Fruit fly (Drosophila melanogaster) whole organism, wandering third instar larva: Measurements from ENCODE around the gene CG6118.

Experiments
- CG9705 ChIP-seq: fragments of 200-800 bp; sonication (Bioruptor generic); optimal IDR thresholded peaks from 2 replicates; lab custom pipeline; 2018; ENCODE audit warnings: missing biosample characterization, mild to moderate bottlenecking, missing genetic modification characterization
- CrebA ChIP-seq: fragments of 200-800 bp; sonication (Bioruptor generic); optimal IDR thresholded peaks from 2 replicates; lab custom pipeline; 2016; ENCODE audit warnings: missing biosample characterization, mild to moderate bottlenecking, missing genetic modification characterization, borderline replicate concordance
- Dfd ChIP-seq: fragments of >200 bp; optimal IDR thresholded peaks from 2 replicates; lab custom pipeline; 2017; ENCODE audit warnings: missing biosample characterization, missing genetic modification characterization
- Dif ChIP-seq: fragments of 200-275, 200-300 bp; sonication (Bioruptor generic); optimal IDR thresholded peaks from 2 replicates; lab custom pipeline; 2018; ENCODE audit warnings: missing biosample characterization, missing genetic modification characterization; ENCODE audit not compliant: partially characterized antibody
- GATAd ChIP-seq: sonication (Bioruptor generic); optimal IDR thresholded peaks from 2 replicates; lab custom pipeline; 2016; ENCODE audit warnings: missing biosample characterization, missing genetic modification characterization
- HLH106 ChIP-seq: fragments of 200-800 bp; optimal IDR thresholded peaks from 3 replicates; lab custom pipeline; 2019; ENCODE audit warnings: missing biosample characterization, mild to moderate bottlenecking, missing genetic modification characterization, moderate library complexity
- Hr78 ChIP-seq: fragments of >200 bp; optimal IDR thresholded peaks from 2 replicates; lab custom pipeline; 2017; ENCODE audit warnings: missing biosample characterization, missing genetic modification characterization
- Hr83 ChIP-seq: fragments of 200-300 bp; sonication (Bioruptor generic); optimal IDR thresholded peaks from 2 replicates; lab custom pipeline; 2016; ENCODE audit warnings: missing biosample characterization, mild to moderate bottlenecking, missing genetic modification characterization, moderate library complexity; ENCODE audit not compliant: poor library complexity, severe bottlenecking
- Jra ChIP-seq: sonication (Bioruptor generic); optimal IDR thresholded peaks from 2 replicates; lab custom pipeline; 2016; ENCODE audit warnings: missing biosample characterization, missing genetic modification characterization
- Mio ChIP-seq: sonication (Bioruptor generic); optimal IDR thresholded peaks from 2 replicates; lab custom pipeline; 2016; ENCODE audit warnings: missing biosample characterization, missing genetic modification characterization
- Myc ChIP-seq: fragments of >200 bp; optimal IDR thresholded peaks from 2 replicates; lab custom pipeline; 2017
- N ChIP-seq: fragments of >200 bp; optimal IDR thresholded peaks from 2 replicates; lab custom pipeline; 2018; ENCODE audit warnings: missing biosample characterization, missing external identifiers, missing genetic modification characterization
- OdsH ChIP-seq: fragments of 200-800 bp; sonication (Bioruptor generic); optimal IDR thresholded peaks from 2 replicates; lab custom pipeline; 2016; ENCODE audit warnings: missing biosample characterization, mild to moderate bottlenecking, missing genetic modification characterization
- Rel ChIP-seq, 2 experiments: fragments of 200-800 bp; sonication (Bioruptor generic) in 1 of 2; optimal IDR thresholded peaks; 2 replicates in 1 of 2; 3 replicates in 1 of 2; lab custom pipeline; 2016 to 2019; ENCODE audit warnings: mild to moderate bottlenecking in 2 of 2, missing biosample characterization in 2 of 2, missing genetic modification characterization in 2 of 2, moderate library complexity in 1 of 2
- Sp1 ChIP-seq: fragments of 200-800 bp; sonication (Bioruptor generic); optimal IDR thresholded peaks from 3 replicates; lab custom pipeline; 2019; ENCODE audit warnings: missing biosample characterization, mild to moderate bottlenecking, missing genetic modification characterization, moderate library complexity
- Vsx2 ChIP-seq: fragments of 200-300, 225-300 bp; sonication (Bioruptor generic); optimal IDR thresholded peaks from 2 replicates; lab custom pipeline; 2018; ENCODE audit warnings: missing biosample characterization, missing genetic modification characterization; ENCODE audit not compliant: partially characterized antibody
- br ChIP-seq: fragments of 200-800 bp; sonication (Bioruptor generic); optimal IDR thresholded peaks from 2 replicates; lab custom pipeline; 2016; ENCODE audit warnings: missing biosample characterization, missing genetic modification characterization
- brk ChIP-seq: fragments of 200-800 bp; sonication (Bioruptor generic); optimal IDR thresholded peaks from 2 replicates; lab custom pipeline; 2016; ENCODE audit warnings: missing biosample characterization, mild to moderate bottlenecking, missing genetic modification characterization
- dl ChIP-seq, 2 experiments: fragments of 175-275, 200-275 bp in 1 of 2; fragments of 200-275 bp in 1 of 2; sonication (Bioruptor generic); optimal IDR thresholded peaks; lab custom pipeline; 2018; ENCODE audit warnings: mild to moderate bottlenecking in 2 of 2, missing biosample characterization in 2 of 2, missing genetic modification characterization in 2 of 2, moderate library complexity in 2 of 2; ENCODE audit not compliant: partially characterized antibody in 2 of 2, insufficient read depth in 1 of 2
- dmrt93B ChIP-seq: fragments of 200-800 bp; sonication (Bioruptor generic); optimal IDR thresholded peaks from 2 replicates; lab custom pipeline; 2018; ENCODE audit warnings: missing biosample characterization, mild to moderate bottlenecking, missing genetic modification characterization
- ey ChIP-seq: fragments of 200-800 bp; sonication (Bioruptor generic); optimal IDR thresholded peaks from 2 replicates; lab custom pipeline; 2016; ENCODE audit warnings: missing biosample characterization, missing genetic modification characterization
- foxo ChIP-seq, 2 experiments: fragments of 200-800 bp; sonication (Bioruptor generic); optimal IDR thresholded peaks; 2 replicates in 1 of 2; 3 replicates in 1 of 2; lab custom pipeline; 2016 to 2017; ENCODE audit warnings: missing biosample characterization in 2 of 2, missing genetic modification characterization in 2 of 2
- fru ChIP-seq: fragments of 200-800 bp; sonication (Bioruptor generic); optimal IDR thresholded peaks from 3 replicates; lab custom pipeline; 2016; ENCODE audit warnings: missing biosample characterization, mild to moderate bottlenecking, missing genetic modification characterization
- h ChIP-seq: fragments of 200-800 bp; sonication (Bioruptor generic); optimal IDR thresholded peaks from 3 replicates; lab custom pipeline; 2016; ENCODE audit warnings: missing biosample characterization, mild to moderate bottlenecking, missing genetic modification characterization
- lola ChIP-seq: fragments of >200 bp; optimal IDR thresholded peaks from 2 replicates; lab custom pipeline; 2017; ENCODE audit warnings: missing biosample characterization, missing genetic modification characterization
- pan ChIP-seq: fragments of >200 bp; optimal IDR thresholded peaks from 2 replicates; lab custom pipeline; 2017
- psq ChIP-seq: fragments of 200-800 bp; sonication (Bioruptor generic); optimal IDR thresholded peaks from 3 replicates; lab custom pipeline; 2017; ENCODE audit warnings: missing biosample characterization, mild to moderate bottlenecking, missing genetic modification characterization, moderate library complexity
- rgr ChIP-seq: fragments of 200-800 bp; sonication (Bioruptor generic); optimal IDR thresholded peaks from 3 replicates; lab custom pipeline; 2016; ENCODE audit warnings: missing biosample characterization, mild to moderate bottlenecking, missing genetic modification characterization
- sage ChIP-seq: fragments of 200-800 bp; sonication (Bioruptor generic); optimal IDR thresholded peaks from 2 replicates; lab custom pipeline; 2016; ENCODE audit warnings: missing biosample characterization, mild to moderate bottlenecking, missing genetic modification characterization
- sv ChIP-seq: fragments of 200-800 bp; sonication (Bioruptor generic); optimal IDR thresholded peaks from 3 replicates; lab custom pipeline; 2016; ENCODE audit warnings: missing biosample characterization, missing genetic modification characterization
- tai ChIP-seq: sonication (Bioruptor generic); optimal IDR thresholded peaks from 2 replicates; lab custom pipeline; 2016; ENCODE audit warnings: missing biosample characterization, missing genetic modification characterization
- woc ChIP-seq: sonication (Bioruptor generic); optimal IDR thresholded peaks from 2 replicates; lab custom pipeline; 2016; ENCODE audit warnings: missing biosample characterization, mild to moderate bottlenecking, missing genetic modification characterization

The CG6118 gene

DNA sequence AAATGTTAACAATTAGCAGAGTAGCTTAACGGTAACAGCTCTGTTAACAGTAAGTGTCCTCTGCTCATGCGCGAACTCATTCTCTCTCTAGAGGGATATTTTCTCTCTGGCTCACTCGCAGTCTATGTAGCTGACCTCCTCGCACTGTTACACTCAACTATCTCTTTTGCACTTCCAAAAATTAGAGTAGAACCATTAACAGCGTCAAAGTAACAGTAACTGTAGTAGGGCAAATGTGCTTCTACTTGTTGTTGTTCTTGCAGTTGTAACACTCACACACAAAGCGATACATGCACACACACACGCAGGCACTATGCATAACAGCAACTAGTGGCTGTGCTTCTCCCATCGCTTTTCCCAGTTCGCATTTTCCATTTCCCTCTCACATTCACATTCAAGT lies 55.5 kb downstream of the CG6118 start:
- TF ChIP-seq Mio (GFP tag; lab: Kevin White, UChicago) (no peak), brk (no peak), Sp1 (GFP tag; lab: Kevin White, UChicago) (no peak)
- TF ChIP-seq, all 38 proteins: peak for 0

DNA sequence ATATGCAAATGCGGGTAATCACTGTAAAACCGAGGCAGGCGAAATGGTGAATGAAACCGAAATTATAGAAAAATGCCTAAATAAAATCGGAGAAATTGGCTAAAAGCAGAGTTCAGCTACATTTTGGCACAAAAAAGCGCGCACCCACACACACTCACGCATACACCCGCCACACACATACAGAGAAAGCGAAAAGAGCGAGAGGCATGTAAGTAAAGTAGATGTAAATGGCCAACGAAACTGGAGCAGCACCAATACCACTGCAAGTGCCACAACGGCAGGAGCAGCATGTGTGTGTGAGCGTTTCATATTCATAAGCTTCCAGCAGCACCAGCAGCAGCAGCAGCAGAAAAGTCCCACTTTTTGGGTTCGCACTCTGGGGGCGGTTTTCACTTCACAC lies 59.1 kb downstream of the CG6118 start:
- TF ChIP-seq Dif (no peak), Hr83 (GFP tag; lab: Kevin White, UChicago) (no peak), Jra (GFP tag; lab: Kevin White, UChicago) (no peak), psq (GFP tag; lab: Kevin White, UChicago) (no peak), lola (GFP tag; lab: Kevin White, UChicago) (no peak), tai (GFP tag; lab: Kevin White, UChicago) (no peak), woc (no peak), GATAd (no peak), foxo (GFP tag; optimal IDR thresholded peaks at IDR 0.05; lab: Kevin White, UChicago) (no peak), CG9705 (GFP tag; lab: Kevin White, UChicago) (no peak), pan (lab: Kevin White, UChicago) (no peak)

DNA sequence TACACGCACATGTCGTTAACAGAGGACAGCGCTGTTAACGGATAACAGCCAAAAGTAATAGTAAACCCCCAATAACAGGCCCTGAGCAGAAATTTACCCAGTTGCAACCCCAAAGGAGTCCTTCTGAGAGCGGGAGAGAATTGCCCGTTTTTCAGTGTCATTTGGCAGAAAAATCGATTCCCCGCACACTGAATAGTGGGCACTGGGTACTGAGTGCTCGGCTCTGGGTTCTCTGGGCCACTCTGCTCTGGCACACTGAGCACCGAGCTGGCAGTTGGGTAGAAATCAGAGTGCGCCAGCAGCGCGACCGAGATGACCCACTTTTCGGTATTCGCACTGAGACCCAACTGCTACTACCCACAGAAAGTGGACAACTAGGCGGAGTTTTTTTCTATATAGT lies 60.1 kb downstream of the CG6118 start, which contains the start of gene Rbp:
Gene Rbp, plus strand, starts transcription at position 239 of the 400 bp plus-strand sequence.
- TF ChIP-seq tai (GFP tag; lab: Kevin White, UChicago) = no peak
- no peak for TF ChIP-seq Rel (GFP tag; optimal IDR thresholded peaks at IDR 0.05; lab: Kevin White, UChicago)
- TF ChIP-seq Rel (tag; optimal IDR thresholded peaks at IDR 0.05; lab: Kevin White, UChicago) = no peak
- TF ChIP-seq woc = no peak
- TF ChIP-seq CrebA (GFP tag; lab: Kevin White, UChicago) = no peak
- TF ChIP-seq Dif = peak; percentile 21
- no peak for TF ChIP-seq h
- TF ChIP-seq Vsx2 = no peak
- no peak for TF ChIP-seq fru (GFP tag; lab: Kevin White, UChicago)
- TF ChIP-seq, all 38 proteins: peak for 1

DNA sequence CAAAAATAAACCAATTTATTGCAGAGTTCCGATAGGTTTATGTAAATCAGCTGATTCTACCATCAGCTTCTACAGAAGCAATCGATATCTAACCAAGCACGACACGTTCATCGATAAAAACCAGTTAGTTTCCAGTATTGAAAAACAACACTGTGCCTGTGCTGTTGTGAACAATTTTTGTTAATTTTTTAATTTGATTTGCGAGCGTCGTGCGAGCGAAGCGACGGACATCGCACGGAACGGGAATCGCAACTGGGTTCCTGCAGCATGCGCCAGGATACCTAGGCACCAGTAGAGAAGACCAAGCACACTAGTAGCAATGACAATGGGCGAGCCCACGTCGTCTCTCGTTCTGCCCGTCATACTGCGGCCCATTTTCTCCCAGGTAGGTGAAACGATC lies 62.7 kb downstream of the CG6118 start, which contains the start of the genes Ccm3 and CG6136:
Gene Ccm3, plus strand, starts transcription at position 125 of the 400 bp plus-strand sequence.
Gene CG6136, minus strand, starts transcription at position 380 of the 400 bp plus-strand sequence.
- TF ChIP-seq Rel (GFP tag; optimal IDR thresholded peaks at IDR 0.05; lab: Kevin White, UChicago) (no peak), Rel (tag; optimal IDR thresholded peaks at IDR 0.05; lab: Kevin White, UChicago) (peak; percentile 40), lola (GFP tag; lab: Kevin White, UChicago) (no peak), rgr (GFP tag; lab: Kevin White, UChicago) (peak; percentile 68), N (no peak), h (peak; percentile 76), br (GFP tag; lab: Kevin White, UChicago) (peak; percentile 71), GATAd (no peak), sv (GFP tag; lab: Kevin White, UChicago) (no peak), Dfd (GFP tag; lab: Kevin White, UChicago) (no peak), Hr83 (GFP tag; lab: Kevin White, UChicago) (peak; percentile 81), brk (no peak), psq (GFP tag; lab: Kevin White, UChicago) (peak; percentile 18), Hr78 (GFP tag; lab: Kevin White, UChicago) (no peak), foxo (GFP tag; optimal IDR thresholded peaks at IDR 0.05; lab: Kevin White, UChicago) (peak in 1 of 2 experiments; percentile 48), Myc (lab: Kevin White, UChicago) (no peak), dl (GFP tag; optimal IDR thresholded peaks at IDR 0.05; lab: Kevin White, UChicago; ENCODE audit: insufficient read depth in 1 of 2, partially characterized antibody in 2 of 2) (no peak), fru (GFP tag; lab: Kevin White, UChicago) (peak; percentile 50), CG9705 (GFP tag; lab: Kevin White, UChicago) (peak; percentile 20), Mio (GFP tag; lab: Kevin White, UChicago) (peak; percentile 4), HLH106 (peak; percentile 44), OdsH (GFP tag; lab: Kevin White, UChicago) (peak; percentile 36), Sp1 (GFP tag; lab: Kevin White, UChicago) (peak; percentile 54), dmrt93B (GFP tag; lab: Kevin White, UChicago) (no peak), sage (GFP tag; lab: Kevin White, UChicago) (no peak), Dif (no peak), ey (peak; percentile 5)
